Fruit fly (Drosophila melanogaster) whole organism, embryonic: ENCODE data around the gene CG43402.
A peak's percentile ranks its signal among the peaks of the same experiment; 100 is the strongest.

Experiments
- Atf-2 ChIP-seq: fragments of 200-800 bp; sonication (Bioruptor generic); optimal IDR thresholded peaks from 2 replicates; lab custom pipeline; 2016; ENCODE audit warnings: missing biosample characterization, missing genetic modification characterization
- BtbVII ChIP-seq: fragments of 200-800 bp; sonication (Bioruptor generic); optimal IDR thresholded peaks from 3 replicates; lab custom pipeline; 2017; ENCODE audit warnings: missing biosample characterization, mild to moderate bottlenecking, missing genetic modification characterization
- CG10431 ChIP-seq: fragments of 200-800 bp; sonication (Bioruptor generic); optimal IDR thresholded peaks from 3 replicates; lab custom pipeline; 2018; ENCODE audit warnings: missing biosample characterization, mild to moderate bottlenecking, missing genetic modification characterization
- CG10462 ChIP-seq: fragments of 200-800 bp; sonication (Bioruptor generic); optimal IDR thresholded peaks from 2 replicates; lab custom pipeline; 2016; ENCODE audit warnings: missing biosample characterization, missing genetic modification characterization
- CG11247 ChIP-seq: fragments of 200-800 bp; sonication (Bioruptor generic); IDR thresholded peaks from 2 replicates; pipeline ENCODE4 v1.3.6; 2022; ENCODE audit warnings: missing biosample characterization, missing genetic modification characterization
- CG11723 ChIP-seq: fragments of 200-800 bp; sonication (Bioruptor generic); optimal IDR thresholded peaks from 2 replicates; lab custom pipeline; 2017; ENCODE audit warnings: missing biosample characterization, mild to moderate bottlenecking, missing genetic modification characterization
- CG12104 ChIP-seq: fragments of 200-800 bp; sonication (Bioruptor generic); optimal IDR thresholded peaks from 3 replicates; lab custom pipeline; 2016; ENCODE audit warnings: missing biosample characterization, missing genetic modification characterization
- CG13424 ChIP-seq: fragments of 200-800 bp; sonication (Bioruptor generic); optimal IDR thresholded peaks from 2 replicates; lab custom pipeline; 2019; ENCODE audit warnings: missing biosample characterization, mild to moderate bottlenecking, missing genetic modification characterization, moderate library complexity
- CG15696 ChIP-seq: fragments of 200-800 bp; sonication (Bioruptor generic); optimal IDR thresholded peaks from 2 replicates; lab custom pipeline; 2019; ENCODE audit warnings: missing biosample characterization, mild to moderate bottlenecking, missing genetic modification characterization, moderate library complexity
- CG17612 ChIP-seq: fragments of 200-800 bp; sonication (Bioruptor generic); IDR thresholded peaks from 2 replicates; pipeline ENCODE4 v1.3.6; 2022; ENCODE audit warnings: missing biosample characterization, missing genetic modification characterization
- CG2875 ChIP-seq: fragments of 200-800 bp; sonication (Bioruptor generic); optimal IDR thresholded peaks from 2 replicates; lab custom pipeline; 2017; ENCODE audit warnings: missing biosample characterization, mild to moderate bottlenecking, missing genetic modification characterization, missing genetic modification reagents
- CG31224 ChIP-seq: fragments of 200-800 bp; sonication (Bioruptor generic); IDR thresholded peaks from 2 replicates; pipeline ENCODE4 v1.3.6; 2022; ENCODE audit warnings: missing biosample characterization, missing genetic modification characterization
- CG4282 ChIP-seq: fragments of 200-800 bp; sonication (Bioruptor generic); optimal IDR thresholded peaks from 2 replicates; lab custom pipeline; 2016; ENCODE audit warnings: missing biosample characterization, missing genetic modification characterization
- CG6654 ChIP-seq: fragments of 200-800 bp; sonication (Bioruptor generic); optimal IDR thresholded peaks from 2 replicates; lab custom pipeline; 2017; ENCODE audit warnings: missing biosample characterization, mild to moderate bottlenecking, missing genetic modification characterization
- CG7786 ChIP-seq: fragments of 200-800 bp; sonication (Bioruptor generic); optimal IDR thresholded peaks from 2 replicates; lab custom pipeline; 2016; ENCODE audit warnings: missing biosample characterization, missing genetic modification characterization
- CG9609 ChIP-seq: fragments of 200-800 bp; sonication (Bioruptor generic); optimal IDR thresholded peaks from 3 replicates; lab custom pipeline; 2016; ENCODE audit warnings: missing biosample characterization, missing genetic modification characterization
- CTCF ChIP-seq: fragments of 200-800 bp; sonication (Bioruptor generic); optimal IDR thresholded peaks from 2 replicates; lab custom pipeline; 2017; ENCODE audit warnings: missing biosample characterization, mild to moderate bottlenecking, missing genetic modification characterization, moderate library complexity
- Camta ChIP-seq: fragments of 200-800 bp; sonication (Bioruptor generic); optimal IDR thresholded peaks from 2 replicates; lab custom pipeline; 2016; ENCODE audit warnings: missing biosample characterization, missing genetic modification characterization
- Chrac-16 ChIP-seq: fragments of 200-800 bp; sonication (Bioruptor generic); optimal IDR thresholded peaks from 3 replicates; lab custom pipeline; 2016; ENCODE audit warnings: missing biosample characterization, missing genetic modification characterization
- D ChIP-seq, 2 experiments: fragments of 200-800 bp in 1 of 2; fragments of >200 bp in 1 of 2; sonication (Bioruptor generic) in 1 of 2; optimal IDR thresholded peaks; 2 replicates in 1 of 2; 3 replicates in 1 of 2; lab custom pipeline; 2017; ENCODE audit warnings: mild to moderate bottlenecking in 1 of 2, missing biosample characterization in 1 of 2, missing genetic modification characterization in 1 of 2, missing genetic modification reagents in 1 of 2
- Dfd ChIP-seq, 2 experiments: fragments of >200 bp; optimal IDR thresholded peaks; 2 replicates each; lab custom pipeline; 2017; ENCODE audit warnings: missing biosample characterization in 2 of 2, missing genetic modification characterization in 2 of 2
- Jarid2 ChIP-seq: fragments of 200-800 bp; sonication (Bioruptor generic); optimal IDR thresholded peaks from 3 replicates; lab custom pipeline; 2017; ENCODE audit warnings: mild to moderate bottlenecking, missing biosample characterization, missing genetic modification reagents, missing genetic modification characterization
- Nf-YC ChIP-seq: fragments of 200-800 bp; optimal IDR thresholded peaks from 3 replicates; lab custom pipeline; 2019; ENCODE audit warnings: missing biosample characterization, mild to moderate bottlenecking, missing genetic modification characterization, moderate library complexity
- Opbp ChIP-seq: fragments of 200-800 bp; sonication (Bioruptor generic); IDR thresholded peaks from 3 replicates; pipeline ENCODE4 v1.3.6; 2022; ENCODE audit warnings: missing biosample characterization, missing genetic modification characterization; ENCODE audit not compliant: partially characterized antibody
- Six4 ChIP-seq: fragments of 200-800 bp; sonication (Bioruptor generic); optimal IDR thresholded peaks from 2 replicates; lab custom pipeline; 2016; ENCODE audit warnings: missing biosample characterization, missing genetic modification characterization
- Ssrp ChIP-seq: fragments of 200-800 bp; sonication (Bioruptor generic); optimal IDR thresholded peaks from 2 replicates; lab custom pipeline; 2018; ENCODE audit warnings: missing biosample characterization, mild to moderate bottlenecking, missing genetic modification characterization, moderate library complexity
- Trl ChIP-seq, 3 experiments: fragments of >200 bp in 2 of 3; fragments of 200-800 bp in 1 of 3; sonication (Bioruptor generic) in 1 of 3; optimal IDR thresholded peaks; 2 replicates in 1 of 3; 3 replicates in 2 of 3; lab custom pipeline; 2016 to 2017; ENCODE audit warnings: missing biosample characterization in 1 of 3, missing genetic modification characterization in 1 of 3
- ac ChIP-seq: fragments of 200-800 bp; sonication (Bioruptor generic); optimal IDR thresholded peaks from 3 replicates; lab custom pipeline; 2017; ENCODE audit warnings: missing biosample characterization, mild to moderate bottlenecking, missing genetic modification characterization
- al ChIP-seq: fragments of 200-800 bp; sonication (Bioruptor generic); IDR thresholded peaks from 2 replicates; pipeline ENCODE4 v1.3.6; 2022; ENCODE audit warnings: missing biosample characterization, missing genetic modification characterization
- chif ChIP-seq, 2 experiments: fragments of 200-800 bp; sonication (Bioruptor generic); optimal IDR thresholded peaks; 3 replicates each; lab custom pipeline; 2016; ENCODE audit warnings: missing biosample characterization in 2 of 2, missing genetic modification characterization in 2 of 2
- crol ChIP-seq: fragments of 200-800 bp; sonication (Bioruptor generic); IDR thresholded peaks from 2 replicates; pipeline ENCODE4 v1.3.6; 2022; ENCODE audit warnings: missing biosample characterization, missing genetic modification characterization
- danr ChIP-seq: fragments of 200-800 bp; sonication (Bioruptor generic); IDR thresholded peaks from 2 replicates; pipeline ENCODE4 v1.3.6; 2022; ENCODE audit warnings: missing biosample characterization, missing genetic modification characterization
- dmrt99B ChIP-seq: fragments of 200-800 bp; sonication (Bioruptor generic); optimal IDR thresholded peaks from 2 replicates; lab custom pipeline; 2018; ENCODE audit warnings: missing biosample characterization, mild to moderate bottlenecking, missing genetic modification characterization, moderate library complexity
- esg ChIP-seq: fragments of 200-800 bp; sonication (Bioruptor generic); conservative IDR thresholded peaks from 2 replicates; pipeline ENCODE4 v1.3.6; 2022; ENCODE audit warnings: missing biosample characterization, missing genetic modification characterization
- fd3F ChIP-seq: fragments of 200-800 bp; sonication (Bioruptor generic); optimal IDR thresholded peaks from 2 replicates; lab custom pipeline; 2018; ENCODE audit warnings: missing biosample characterization, mild to moderate bottlenecking, missing genetic modification characterization, moderate library complexity
- ham ChIP-seq: fragments of 200-800 bp; sonication (Bioruptor generic); IDR thresholded peaks from 2 replicates; pipeline ENCODE4 v1.3.6; 2022; ENCODE audit warnings: missing biosample characterization, missing genetic modification characterization
- inv ChIP-seq: fragments of 200-800 bp; sonication (Bioruptor generic); IDR thresholded peaks from 2 replicates; pipeline ENCODE4 v1.3.6; 2022; ENCODE audit warnings: missing biosample characterization, missing genetic modification characterization; ENCODE audit not compliant: partially characterized antibody
- onecut ChIP-seq: fragments of 200-800 bp; sonication (Bioruptor generic); IDR thresholded peaks from 2 replicates; pipeline ENCODE4 v1.3.6; 2022; ENCODE audit warnings: missing biosample characterization, missing genetic modification characterization
- otp ChIP-seq: fragments of 200-800 bp; sonication (Bioruptor generic); IDR thresholded peaks from 3 replicates; pipeline ENCODE4, ENCODE4 v1.3.6; 2022; ENCODE audit warnings: missing biosample characterization, missing genetic modification characterization
- pfk ChIP-seq: fragments of 200-800 bp; sonication (Bioruptor generic); optimal IDR thresholded peaks from 2 replicates; lab custom pipeline; 2018; ENCODE audit warnings: missing biosample characterization, mild to moderate bottlenecking, missing genetic modification characterization, moderate library complexity
- pho ChIP-seq: fragments of 200-800 bp; sonication (Bioruptor generic); optimal IDR thresholded peaks from 2 replicates; lab custom pipeline; 2016; ENCODE audit warnings: missing biosample characterization, missing genetic modification characterization
- rib ChIP-seq: fragments of 200-800 bp; sonication (Bioruptor generic); IDR thresholded peaks from 2 replicates; pipeline ENCODE4 v1.3.6; 2022; ENCODE audit warnings: missing biosample characterization, missing genetic modification characterization
- sens ChIP-seq: fragments of 200-800 bp; sonication (Bioruptor generic); peaks from one replicate; lab custom pipeline; 2016; ENCODE audit warnings: missing biosample characterization, missing genetic modification characterization
- slbo ChIP-seq: fragments of 200-800 bp; sonication (Bioruptor generic); IDR thresholded peaks from 2 replicates; pipeline ENCODE4 v1.3.6; 2022; ENCODE audit warnings: missing biosample characterization, missing genetic modification characterization
- sna ChIP-seq: fragments of 200-800 bp; sonication (Bioruptor generic); IDR thresholded peaks from 2 replicates; pipeline ENCODE4 v1.3.6; 2022; ENCODE audit warnings: missing biosample characterization, missing genetic modification characterization; ENCODE audit not compliant: partially characterized antibody
- sob ChIP-seq: fragments of 200-800 bp; sonication (Bioruptor generic); IDR thresholded peaks from 2 replicates; pipeline ENCODE4 v1.3.6; 2022; ENCODE audit warnings: missing biosample characterization, missing genetic modification characterization
- sr ChIP-seq: fragments of 200-800 bp; sonication (Bioruptor generic); IDR thresholded peaks from 3 replicates; pipeline ENCODE4 v1.3.6; 2022; ENCODE audit warnings: missing biosample characterization, missing genetic modification characterization
- twi ChIP-seq: fragments of 200-800 bp; optimal IDR thresholded peaks from 2 replicates; lab custom pipeline; 2019; ENCODE audit warnings: missing biosample characterization, mild to moderate bottlenecking, missing genetic modification characterization, moderate library complexity
- unc-4 ChIP-seq: fragments of 200-800 bp; sonication (Bioruptor generic); IDR thresholded peaks from 2 replicates; pipeline ENCODE4 v1.3.6; 2022; ENCODE audit warnings: missing biosample characterization, missing genetic modification characterization; ENCODE audit not compliant: partially characterized antibody
- vnd ChIP-seq: fragments of 200-800 bp; sonication (Bioruptor generic); IDR thresholded peaks from 3 replicates; pipeline ENCODE4 v1.3.6; 2022; ENCODE audit warnings: missing biosample characterization, missing genetic modification characterization; ENCODE audit not compliant: partially characterized antibody
- yki ChIP-seq: fragments of >200 bp; optimal IDR thresholded peaks from 3 replicates; lab custom pipeline; 2018
- zfh1 ChIP-seq: fragments of 200-800 bp; sonication (Bioruptor generic); IDR thresholded peaks from 3 replicates; pipeline ENCODE4 v1.3.6; 2022; ENCODE audit warnings: missing biosample characterization, missing genetic modification characterization

Gene CG43402

DNA sequence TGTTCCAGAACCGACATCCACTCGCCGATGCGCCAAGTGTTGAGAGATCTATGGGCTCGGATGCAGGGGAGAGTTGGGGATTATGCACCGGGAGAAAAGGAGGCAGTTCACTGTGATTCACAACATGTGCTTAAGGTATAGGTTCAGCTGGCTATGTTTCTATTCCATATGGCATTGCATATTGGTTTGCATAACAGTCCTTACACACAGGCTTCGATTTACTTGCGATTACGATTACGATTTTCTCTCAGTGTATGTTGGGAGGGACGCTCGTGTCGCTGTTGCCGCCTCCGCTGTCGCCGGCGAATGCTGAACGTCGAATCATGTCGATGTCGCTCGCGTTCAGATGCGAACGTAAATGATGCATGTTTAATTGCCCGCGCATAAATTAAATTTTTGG is 8.7 kb upstream of the CG43402 start (continued):
- TF ChIP-seq slbo = peak; percentile 83
- TF ChIP-seq fd3F = no peak
- peak; percentile 94 for TF ChIP-seq sens
- TF ChIP-seq vnd (GFP tag; lab: Robert Waterston, UW) = no peak
- TF ChIP-seq rib (GFP tag; lab: Robert Waterston, UW) = no peak
- no peak for TF ChIP-seq Trl (optimal IDR thresholded peaks at IDR 0.05; lab: Kevin White, UChicago)
- TF ChIP-seq Trl (GFP tag; optimal IDR thresholded peaks at IDR 0.05; lab: Kevin White, UChicago) = peak; percentile 89
- peak; percentile 15 for TF ChIP-seq CG13424 (tag; lab: Kevin White, UChicago)
- peak; percentile 78 for TF ChIP-seq BtbVII (GFP tag; lab: Kevin White, UChicago)
- no peak for TF ChIP-seq unc-4 (GFP tag; lab: Robert Waterston, UW)
- no peak for TF ChIP-seq D (optimal IDR thresholded peaks at IDR 0.05; lab: Kevin White, UChicago)
- TF ChIP-seq D (GFP tag; optimal IDR thresholded peaks at IDR 0.05; lab: Kevin White, UChicago) = peak; percentile 94
- TF ChIP-seq esg (GFP tag; lab: Robert Waterston, UW) = peak; percentile 61
- peak; percentile 64 for TF ChIP-seq al (GFP tag; lab: Robert Waterston, UW)
- TF ChIP-seq Dfd (GFP tag; optimal IDR thresholded peaks at IDR 0.05; lab: Kevin White, UChicago) = no peak
- no peak for TF ChIP-seq inv (GFP tag; lab: Robert Waterston, UW)
- no peak for TF ChIP-seq Opbp (GFP tag; lab: Robert Waterston, UW)
- peak; percentile 92 for TF ChIP-seq Camta (GFP tag; lab: Kevin White, UChicago)
- no peak for TF ChIP-seq Ssrp (tag; lab: Kevin White, UChicago)
- TF ChIP-seq ac = no peak
- no peak for TF ChIP-seq sob (GFP tag; lab: Robert Waterston, UW)
- peak; percentile 15 for TF ChIP-seq pho (GFP tag; lab: Kevin White, UChicago)
- TF ChIP-seq danr (GFP tag; lab: Robert Waterston, UW) = peak; percentile 82
- TF ChIP-seq CG11723 (GFP tag; lab: Kevin White, UChicago) = no peak
- peak; percentile 93 for TF ChIP-seq CG10462
- TF ChIP-seq CG17612 (GFP tag; lab: Robert Waterston, UW) = peak; percentile 53; the same call in 1 of the 2 replicates
- TF ChIP-seq CG9609 = peak; percentile 94
- peak; percentile 87 for TF ChIP-seq sr
- TF ChIP-seq CG4282 (GFP tag; lab: Kevin White, UChicago) = no peak
- no peak for TF ChIP-seq CG12104 (GFP tag; lab: Kevin White, UChicago)
- no peak for TF ChIP-seq CG11247 (GFP tag; lab: Robert Waterston, UW)
- peak; percentile 92 for TF ChIP-seq otp
- TF ChIP-seq CG10431 (GFP tag; lab: Kevin White, UChicago) = no peak
- peak; percentile 83 for TF ChIP-seq CG2875 (GFP tag; lab: Kevin White, UChicago)
- TF ChIP-seq Atf-2 (GFP tag; lab: Kevin White, UChicago) = peak; percentile 90
- TF ChIP-seq CG31224 (GFP tag; lab: Robert Waterston, UW) = peak; percentile 53; the same call in 1 of the 2 replicates
- peak; percentile 63 for TF ChIP-seq Nf-YC (tag; lab: Kevin White, UChicago)
- no peak for TF ChIP-seq onecut
- no peak for TF ChIP-seq zfh1 (GFP tag; lab: Robert Waterston, UW)
- TF ChIP-seq Chrac-16 = peak; percentile 92
- peak; percentile 91 to 97 for TF ChIP-seq chif (GFP tag; optimal IDR thresholded peaks at IDR 0.05; lab: Kevin White, UChicago)
- TF ChIP-seq sna = no peak
- TF ChIP-seq Six4 (GFP tag; lab: Kevin White, UChicago) = peak; percentile 94
- peak; percentile 77 for TF ChIP-seq Jarid2 (GFP tag; lab: Kevin White, UChicago)
- TF ChIP-seq ham = no peak
- peak; percentile 49 for TF ChIP-seq twi (tag; lab: Kevin White, UChicago)
- TF ChIP-seq CG6654 (GFP tag; lab: Kevin White, UChicago) = peak; percentile 84
- no peak for TF ChIP-seq pfk (GFP tag; lab: Kevin White, UChicago)
- TF ChIP-seq dmrt99B (tag; lab: Kevin White, UChicago) = peak; percentile 94
- peak; percentile 84 for TF ChIP-seq CG15696 (tag; lab: Kevin White, UChicago)
- TF ChIP-seq CG7786 (GFP tag; lab: Kevin White, UChicago) = peak; percentile 88
- TF ChIP-seq crol (GFP tag; lab: Robert Waterston, UW) = peak; percentile 77
- TF ChIP-seq yki (lab: Kevin White, UChicago) = no peak
- TF ChIP-seq CTCF (GFP tag; lab: Kevin White, UChicago) = peak; percentile 67
